Worm (Caenorhabditis elegans): ENCODE data around the gene lin-8.
A peak's percentile ranks its signal among the peaks of the same experiment; 100 is the strongest.

ce11 chrII:3076915-3077314, 20.3 kb downstream of the lin-8 start, which contains the start of gene Y25C1A.8:
- TF ChIP-seq egl-27 (tag; optimal IDR thresholded peaks at IDR 0.05) (no peak), fos-1 (tag; optimal IDR thresholded peaks at IDR 0.05) (no peak), zfp-3 (GFP tag; conservative IDR thresholded peaks at IDR 0.05) (peak; percentile 85), skn-1 (tag; optimal IDR thresholded peaks at IDR 0.05) (no peak), aly-2 (tag; optimal IDR thresholded peaks at IDR 0.05) (no peak)
